Fruit fly (Drosophila melanogaster) whole organism, wandering third instar larva: ENCODE results near the gene CG14454.
"Not testable (repeated sequence)": the region's sequence is repeated elsewhere in the genome, so short reads cannot be mapped to it uniquely, and the experiment has no call there.

Source experiments
- Abd-B ChIP-seq: fragments of >200 bp; optimal IDR thresholded peaks from 2 replicates; lab custom pipeline; 2017; ENCODE audit warnings: missing biosample characterization, missing genetic modification characterization
- CG32264 ChIP-seq: fragments of 200-800 bp; sonication (Bioruptor generic); optimal IDR thresholded peaks from 2 replicates; lab custom pipeline; 2016; ENCODE audit warnings: missing biosample characterization, missing genetic modification characterization
- CG9705 ChIP-seq: fragments of 200-800 bp; sonication (Bioruptor generic); optimal IDR thresholded peaks from 2 replicates; lab custom pipeline; 2018; ENCODE audit warnings: missing biosample characterization, mild to moderate bottlenecking, missing genetic modification characterization
- Dfd ChIP-seq: fragments of >200 bp; optimal IDR thresholded peaks from 2 replicates; lab custom pipeline; 2017; ENCODE audit warnings: missing biosample characterization, missing genetic modification characterization
- Dif ChIP-seq: fragments of 200-275, 200-300 bp; sonication (Bioruptor generic); optimal IDR thresholded peaks from 2 replicates; lab custom pipeline; 2018; ENCODE audit warnings: missing biosample characterization, missing genetic modification characterization; ENCODE audit not compliant: partially characterized antibody
- GATAd ChIP-seq: sonication (Bioruptor generic); optimal IDR thresholded peaks from 2 replicates; lab custom pipeline; 2016; ENCODE audit warnings: missing biosample characterization, missing genetic modification characterization
- HLH106 ChIP-seq: fragments of 200-800 bp; optimal IDR thresholded peaks from 3 replicates; lab custom pipeline; 2019; ENCODE audit warnings: missing biosample characterization, mild to moderate bottlenecking, missing genetic modification characterization, moderate library complexity
- Hnf4 ChIP-seq: fragments of 200-800 bp; sonication (Bioruptor generic); optimal IDR thresholded peaks from 2 replicates; lab custom pipeline; 2016; ENCODE audit warnings: missing biosample characterization, mild to moderate bottlenecking, missing genetic modification characterization
- Hr83 ChIP-seq: fragments of 200-300 bp; sonication (Bioruptor generic); optimal IDR thresholded peaks from 2 replicates; lab custom pipeline; 2016; ENCODE audit warnings: missing biosample characterization, mild to moderate bottlenecking, missing genetic modification characterization, moderate library complexity; ENCODE audit not compliant: poor library complexity, severe bottlenecking
- Jra ChIP-seq: sonication (Bioruptor generic); optimal IDR thresholded peaks from 2 replicates; lab custom pipeline; 2016; ENCODE audit warnings: missing biosample characterization, missing genetic modification characterization
- Myc ChIP-seq: fragments of >200 bp; optimal IDR thresholded peaks from 2 replicates; lab custom pipeline; 2017
- N ChIP-seq: fragments of >200 bp; optimal IDR thresholded peaks from 2 replicates; lab custom pipeline; 2018; ENCODE audit warnings: missing biosample characterization, missing external identifiers, missing genetic modification characterization
- OdsH ChIP-seq: fragments of 200-800 bp; sonication (Bioruptor generic); optimal IDR thresholded peaks from 2 replicates; lab custom pipeline; 2016; ENCODE audit warnings: missing biosample characterization, mild to moderate bottlenecking, missing genetic modification characterization
- Rel ChIP-seq, 2 experiments: fragments of 200-800 bp; sonication (Bioruptor generic) in 1 of 2; optimal IDR thresholded peaks; 2 replicates in 1 of 2; 3 replicates in 1 of 2; lab custom pipeline; 2016 to 2019; ENCODE audit warnings: mild to moderate bottlenecking in 2 of 2, missing biosample characterization in 2 of 2, missing genetic modification characterization in 2 of 2, moderate library complexity in 1 of 2
- Sp1 ChIP-seq: fragments of 200-800 bp; sonication (Bioruptor generic); optimal IDR thresholded peaks from 3 replicates; lab custom pipeline; 2019; ENCODE audit warnings: missing biosample characterization, mild to moderate bottlenecking, missing genetic modification characterization, moderate library complexity
- br ChIP-seq: fragments of 200-800 bp; sonication (Bioruptor generic); optimal IDR thresholded peaks from 2 replicates; lab custom pipeline; 2016; ENCODE audit warnings: missing biosample characterization, missing genetic modification characterization
- brk ChIP-seq: fragments of 200-800 bp; sonication (Bioruptor generic); optimal IDR thresholded peaks from 2 replicates; lab custom pipeline; 2016; ENCODE audit warnings: missing biosample characterization, mild to moderate bottlenecking, missing genetic modification characterization
- dl ChIP-seq, 2 experiments: fragments of 175-275, 200-275 bp in 1 of 2; fragments of 200-275 bp in 1 of 2; sonication (Bioruptor generic); optimal IDR thresholded peaks; lab custom pipeline; 2018; ENCODE audit warnings: mild to moderate bottlenecking in 2 of 2, missing biosample characterization in 2 of 2, missing genetic modification characterization in 2 of 2, moderate library complexity in 2 of 2; ENCODE audit not compliant: partially characterized antibody in 2 of 2, insufficient read depth in 1 of 2
- dmrt93B ChIP-seq: fragments of 200-800 bp; sonication (Bioruptor generic); optimal IDR thresholded peaks from 2 replicates; lab custom pipeline; 2018; ENCODE audit warnings: missing biosample characterization, mild to moderate bottlenecking, missing genetic modification characterization
- dsf ChIP-seq: sonication (Bioruptor generic); optimal IDR thresholded peaks from 2 replicates; lab custom pipeline; 2016; ENCODE audit warnings: missing biosample characterization, missing genetic modification characterization, borderline replicate concordance
- ey ChIP-seq: fragments of 200-800 bp; sonication (Bioruptor generic); optimal IDR thresholded peaks from 2 replicates; lab custom pipeline; 2016; ENCODE audit warnings: missing biosample characterization, missing genetic modification characterization
- foxo ChIP-seq, 2 experiments: fragments of 200-800 bp; sonication (Bioruptor generic); optimal IDR thresholded peaks; 2 replicates in 1 of 2; 3 replicates in 1 of 2; lab custom pipeline; 2016 to 2017; ENCODE audit warnings: missing biosample characterization in 2 of 2, missing genetic modification characterization in 2 of 2
- fru ChIP-seq: fragments of 200-800 bp; sonication (Bioruptor generic); optimal IDR thresholded peaks from 3 replicates; lab custom pipeline; 2016; ENCODE audit warnings: missing biosample characterization, mild to moderate bottlenecking, missing genetic modification characterization
- h ChIP-seq: fragments of 200-800 bp; sonication (Bioruptor generic); optimal IDR thresholded peaks from 3 replicates; lab custom pipeline; 2016; ENCODE audit warnings: missing biosample characterization, mild to moderate bottlenecking, missing genetic modification characterization
- lola ChIP-seq: fragments of >200 bp; optimal IDR thresholded peaks from 2 replicates; lab custom pipeline; 2017; ENCODE audit warnings: missing biosample characterization, missing genetic modification characterization
- psq ChIP-seq: fragments of 200-800 bp; sonication (Bioruptor generic); optimal IDR thresholded peaks from 3 replicates; lab custom pipeline; 2017; ENCODE audit warnings: missing biosample characterization, mild to moderate bottlenecking, missing genetic modification characterization, moderate library complexity
- rgr ChIP-seq: fragments of 200-800 bp; sonication (Bioruptor generic); optimal IDR thresholded peaks from 3 replicates; lab custom pipeline; 2016; ENCODE audit warnings: missing biosample characterization, mild to moderate bottlenecking, missing genetic modification characterization
- sage ChIP-seq: fragments of 200-800 bp; sonication (Bioruptor generic); optimal IDR thresholded peaks from 2 replicates; lab custom pipeline; 2016; ENCODE audit warnings: missing biosample characterization, mild to moderate bottlenecking, missing genetic modification characterization
- sv ChIP-seq: fragments of 200-800 bp; sonication (Bioruptor generic); optimal IDR thresholded peaks from 3 replicates; lab custom pipeline; 2016; ENCODE audit warnings: missing biosample characterization, missing genetic modification characterization
- tai ChIP-seq: sonication (Bioruptor generic); optimal IDR thresholded peaks from 2 replicates; lab custom pipeline; 2016; ENCODE audit warnings: missing biosample characterization, missing genetic modification characterization
- usp ChIP-seq: fragments of >200 bp; optimal IDR thresholded peaks from 2 replicates; lab custom pipeline; 2017; ENCODE audit warnings: missing biosample characterization, missing genetic modification characterization
- woc ChIP-seq: sonication (Bioruptor generic); optimal IDR thresholded peaks from 2 replicates; lab custom pipeline; 2016; ENCODE audit warnings: missing biosample characterization, mild to moderate bottlenecking, missing genetic modification characterization

The CG14454 gene

DNA sequence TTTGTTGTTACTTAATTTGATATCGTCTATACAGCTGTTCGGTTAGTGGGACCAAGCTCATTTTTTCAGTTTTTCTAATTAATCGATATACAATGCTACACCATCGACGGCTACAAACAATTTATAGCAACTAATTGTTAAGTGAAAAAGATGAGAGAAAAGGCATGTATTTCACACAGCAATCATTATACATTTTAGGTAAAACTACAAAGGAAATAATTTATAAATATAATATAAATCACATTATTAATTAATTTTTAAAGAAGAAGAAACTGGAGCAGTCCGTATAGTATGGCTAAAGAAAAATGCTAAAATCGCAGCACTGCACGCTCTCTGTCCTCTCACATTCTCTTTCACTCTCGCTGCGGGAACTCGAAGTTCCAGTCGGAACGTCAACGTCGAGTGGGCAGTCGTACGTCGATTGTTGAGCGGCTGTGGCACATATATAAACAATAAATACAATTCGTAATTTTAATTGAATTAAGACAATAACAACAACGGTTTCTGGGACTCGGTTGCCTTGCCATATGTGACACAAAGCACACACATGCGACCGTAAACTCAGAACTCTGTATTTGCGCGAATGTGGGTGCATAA is 35.5 kb upstream of the CG14454 start, which contains the start of the genes CG14450 and CG11367 (continued):
- peak; percentile 64 for TF ChIP-seq woc (GFP tag; lab: Kevin White, UChicago)
- no peak for TF ChIP-seq GATAd
- no peak for TF ChIP-seq N (GFP tag; lab: Kevin White, UChicago)
- TF ChIP-seq brk (GFP tag; lab: Kevin White, UChicago): no peak
- no peak for TF ChIP-seq Abd-B (GFP tag; lab: Kevin White, UChicago)
- TF ChIP-seq sage: peak; percentile 35

DNA sequence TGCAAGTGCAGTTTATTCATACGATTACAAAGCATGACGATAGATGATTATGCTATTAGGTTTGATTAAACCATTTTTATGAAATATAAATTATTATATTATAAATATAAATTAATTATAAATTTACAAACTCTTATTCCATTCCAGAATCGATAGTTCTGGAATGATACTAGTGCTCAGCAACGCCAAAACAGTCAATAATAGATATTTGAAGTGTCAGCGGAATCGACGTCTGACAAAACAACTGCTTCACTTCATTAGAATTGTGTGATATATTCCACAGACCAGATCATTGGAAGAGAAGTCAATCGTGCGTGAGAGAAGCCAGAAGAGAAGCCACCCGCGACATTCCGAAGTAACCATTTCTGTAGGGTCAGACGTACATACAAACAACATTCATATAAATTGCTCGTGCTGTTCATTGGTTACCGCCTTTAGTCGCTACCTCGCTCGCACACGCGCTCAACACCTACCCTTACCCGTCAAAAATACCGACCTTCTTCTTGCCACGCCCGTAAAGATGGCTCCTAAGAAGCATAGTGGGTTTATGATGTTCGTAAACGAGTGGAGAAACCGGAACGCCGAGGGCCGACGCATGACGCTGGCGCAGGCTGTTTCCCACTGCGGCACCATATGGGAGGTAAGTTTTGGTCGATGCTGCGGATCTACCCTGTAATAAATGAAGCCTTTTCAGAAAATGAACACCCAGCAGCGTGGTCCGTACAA is 31.9 kb upstream of the CG14454 start:
- TF ChIP-seq lola (GFP tag; lab: Kevin White, UChicago) (no peak), rgr (GFP tag; lab: Kevin White, UChicago) (no peak), brk (GFP tag; lab: Kevin White, UChicago) (no peak), HLH106 (no peak), GATAd (no peak), Abd-B (GFP tag; lab: Kevin White, UChicago) (no peak), Dif (GFP tag; lab: Kevin White, UChicago) (no peak), Hr83 (no peak), usp (no peak), foxo (GFP tag; optimal IDR thresholded peaks at IDR 0.05; lab: Kevin White, UChicago) (no peak), Dfd (GFP tag; lab: Kevin White, UChicago) (no peak)

DNA sequence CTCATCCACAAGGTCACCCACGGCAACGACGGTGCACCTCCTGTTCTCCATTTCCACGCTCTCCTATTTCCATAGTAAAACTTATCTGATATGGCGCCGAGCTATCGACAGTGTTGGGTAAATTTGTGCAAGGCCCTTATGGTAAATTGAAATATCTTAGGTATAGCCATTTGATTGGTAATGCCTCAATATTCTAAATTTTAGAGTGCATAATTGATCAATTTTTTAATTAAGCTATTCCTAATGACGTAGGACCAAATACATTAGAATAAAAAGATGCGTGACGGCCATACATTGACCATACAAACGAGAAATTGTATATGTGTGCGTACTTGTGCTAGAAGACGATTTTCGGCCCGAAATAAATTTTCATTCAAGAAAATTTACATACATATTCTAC is 29.7 kb upstream of the CG14454 start, which contains the start of gene CG14451:
CG14451 (minus strand) TSS at position 101 of the 400 bp plus-strand sequence.
- TF ChIP-seq h (no peak), Dif (GFP tag; lab: Kevin White, UChicago) (no peak), Rel (GFP tag; optimal IDR thresholded peaks at IDR 0.05; lab: Kevin White, UChicago) (no peak), Rel (tag; optimal IDR thresholded peaks at IDR 0.05; lab: Kevin White, UChicago) (no peak), sv (GFP tag; lab: Kevin White, UChicago) (no peak)
- TF ChIP-seq, all 38 proteins: peak for 0

DNA sequence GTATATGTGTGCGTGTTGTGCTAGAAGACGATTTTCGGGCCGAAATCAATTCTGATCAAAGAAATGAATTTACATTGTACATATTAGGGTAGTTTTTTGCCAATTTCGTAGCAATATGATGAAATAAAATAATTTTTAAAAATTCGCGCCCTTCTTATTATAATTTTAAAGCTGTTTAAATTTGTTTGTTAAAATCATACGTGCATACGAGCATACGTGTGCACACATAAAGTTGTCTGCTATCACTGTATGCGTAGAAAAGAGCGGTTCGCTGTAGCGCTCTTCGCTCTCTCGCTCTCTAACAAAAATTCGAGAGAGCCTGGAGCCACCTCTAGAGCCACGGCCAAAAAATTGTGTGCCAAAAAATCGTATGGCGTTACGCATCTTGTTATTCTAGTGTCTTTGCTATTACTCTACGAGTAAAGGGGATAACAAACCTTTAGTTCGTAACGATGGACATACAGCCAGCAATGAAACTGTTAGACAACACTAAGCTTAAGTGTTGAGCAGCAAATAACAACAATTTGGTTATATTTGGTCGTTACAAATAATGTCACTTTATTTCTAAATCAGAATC is 28.5 kb upstream of the CG14454 start, which contains the start of gene mael:
mael (plus strand) TSS at position 510 of the 577 bp plus-strand sequence.
- TF ChIP-seq Sp1 (GFP tag; lab: Kevin White, UChicago); HLH106; Rel (GFP tag; optimal IDR thresholded peaks at IDR 0.05; lab: Kevin White, UChicago); Rel (tag; optimal IDR thresholded peaks at IDR 0.05; lab: Kevin White, UChicago): not testable (repeated sequence)

DNA sequence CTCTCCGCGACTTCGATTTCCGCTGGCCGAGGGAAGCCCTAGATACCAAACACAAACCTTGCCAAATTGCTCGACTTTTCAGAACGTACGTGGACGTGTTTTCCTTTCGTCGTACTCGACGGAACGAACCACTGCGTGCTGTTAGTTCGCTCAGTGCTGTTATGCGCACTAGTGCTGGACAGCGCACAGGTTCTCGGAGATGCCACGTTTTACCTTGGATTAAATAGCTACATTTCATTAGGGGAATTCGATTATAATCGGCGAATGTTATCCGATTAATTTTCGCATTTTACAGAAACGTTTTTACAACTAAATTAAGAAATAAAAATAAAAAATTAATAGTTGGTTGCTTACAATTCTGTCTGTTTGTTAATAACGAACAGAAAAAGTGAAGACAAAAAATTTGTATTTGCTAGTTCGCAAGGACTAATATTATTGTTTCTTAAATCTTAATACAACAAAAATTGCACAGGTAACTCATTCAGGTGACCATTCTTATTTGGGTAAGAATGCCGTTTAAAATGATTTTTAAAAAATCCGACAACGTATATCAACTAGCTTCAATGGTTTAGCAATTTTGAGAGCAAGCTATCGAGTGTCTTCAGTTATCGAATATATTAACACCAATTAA is 24.9 kb upstream of the CG14454 start, which contains the start of the genes ArfGAP3 and CG32452:
ArfGAP3 (minus strand) TSS at position 441 of the 631 bp plus-strand sequence.
CG32452 (plus strand) TSS at position 592 of the 631 bp plus-strand sequence.
- no peak for TF ChIP-seq dsf
- peak; percentile 67 for TF ChIP-seq rgr (GFP tag; lab: Kevin White, UChicago)
- no peak for TF ChIP-seq lola (GFP tag; lab: Kevin White, UChicago)
- TF ChIP-seq br: no peak
- TF ChIP-seq h: peak; percentile 70
- TF ChIP-seq dl (GFP tag; optimal IDR thresholded peaks at IDR 0.05; lab: Kevin White, UChicago; ENCODE audit: insufficient read depth in 1 of 2, partially characterized antibody in 2 of 2): no peak
- TF ChIP-seq Hr83: peak; percentile 74
- peak; percentile 68 for TF ChIP-seq Jra
- TF ChIP-seq fru (GFP tag; lab: Kevin White, UChicago): peak; percentile 66
- peak; percentile 62 for TF ChIP-seq sv (GFP tag; lab: Kevin White, UChicago)
- no peak for TF ChIP-seq Abd-B (GFP tag; lab: Kevin White, UChicago)
- peak; percentile 75 for TF ChIP-seq woc (GFP tag; lab: Kevin White, UChicago)
- peak; percentile 26 for TF ChIP-seq OdsH (GFP tag; lab: Kevin White, UChicago)
- no peak for TF ChIP-seq Hnf4
- TF ChIP-seq foxo (GFP tag; optimal IDR thresholded peaks at IDR 0.05; lab: Kevin White, UChicago): peak in 1 of 2 experiments; percentile 79
- peak; percentile 63 for TF ChIP-seq GATAd
- peak; percentile 73 for TF ChIP-seq ey (GFP tag; lab: Kevin White, UChicago)
- no peak for TF ChIP-seq CG32264 (GFP tag; lab: Kevin White, UChicago)
- peak; percentile 50 for TF ChIP-seq psq (GFP tag; lab: Kevin White, UChicago)
- peak; percentile 38 for TF ChIP-seq dmrt93B (GFP tag; lab: Kevin White, UChicago)
- TF ChIP-seq tai: no peak
- no peak for TF ChIP-seq brk (GFP tag; lab: Kevin White, UChicago)
- TF ChIP-seq Sp1 (GFP tag; lab: Kevin White, UChicago): peak; percentile 68
- TF ChIP-seq Rel (GFP tag; optimal IDR thresholded peaks at IDR 0.05; lab: Kevin White, UChicago): no peak
- TF ChIP-seq Rel (tag; optimal IDR thresholded peaks at IDR 0.05; lab: Kevin White, UChicago): peak; percentile 9
- TF ChIP-seq Myc (lab: Kevin White, UChicago): peak; percentile 74
- TF ChIP-seq HLH106: peak; percentile 77
- no peak for TF ChIP-seq N (GFP tag; lab: Kevin White, UChicago)
- TF ChIP-seq CG9705: peak; percentile 62
- TF ChIP-seq Dfd (GFP tag; lab: Kevin White, UChicago): no peak
